Worm (Caenorhabditis elegans) whole organism, L2 larva: ENCODE data around the gene fbxa-211.

ENCODE experiments used
- nhr-237 ChIP-seq: fragments of 150-350 bp; optimal IDR thresholded peaks from 2 replicates; lab custom pipeline; 2014; ENCODE audit warnings: missing biosample characterization, missing genetic modification characterization
- nhr-6 ChIP-seq: fragments of 150-350 bp; optimal IDR thresholded peaks from 2 replicates; lab custom pipeline; 2014; ENCODE audit warnings: missing biosample characterization, missing genetic modification characterization
- snpc-4 ChIP-seq: fragments of 150-350 bp; optimal IDR thresholded peaks from 2 replicates; lab custom pipeline; 2014; ENCODE audit warnings: missing biosample characterization, missing genetic modification characterization
- ztf-4 ChIP-seq: fragments of 150-350 bp; optimal IDR thresholded peaks from 2 replicates; lab custom pipeline; 2014; ENCODE audit warnings: missing biosample characterization, missing genetic modification characterization

DNA sequence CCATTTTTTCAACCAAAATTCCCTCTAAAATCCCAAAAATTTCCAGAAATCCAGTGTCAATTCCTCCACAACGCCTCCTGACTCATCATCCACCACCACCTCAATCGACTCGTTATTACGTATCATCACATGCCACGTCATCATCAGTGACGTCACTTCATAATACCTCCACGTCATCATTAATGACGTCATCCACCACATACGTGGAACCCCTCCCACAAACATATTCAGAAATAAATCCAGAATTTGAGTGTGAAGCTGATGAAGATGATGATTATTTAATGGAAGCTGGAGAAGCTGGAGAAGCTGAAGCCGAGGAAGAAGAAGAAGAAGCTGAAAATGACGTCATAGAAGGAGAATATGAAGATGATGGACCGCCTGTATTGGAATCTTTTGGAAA is 33.4 kb upstream of the fbxa-211 start:
- TF ChIP-seq snpc-4 (tag; lab: Kevin White, UChicago) (no peak), nhr-6 (tag; lab: Kevin White, UChicago) (no peak), ztf-4 (tag; lab: Kevin White, UChicago) (no peak), nhr-237 (tag; lab: Kevin White, UChicago) (no peak)
